Worm (Caenorhabditis elegans) whole organism, L3 larva: Measurements from ENCODE around the gene copb-1.

Experiments used
- nhr-25 ChIP-seq: sonication (generic microtip); optimal IDR thresholded peaks from 2 replicates; lab custom pipeline; 2017; ENCODE audit warnings: missing biosample characterization, missing genetic modification characterization
- tbx-2 ChIP-seq: sonication (generic microtip); optimal IDR thresholded peaks from 2 replicates; lab custom pipeline; 2016; ENCODE audit warnings: mild to moderate bottlenecking, missing genetic modification characterization, missing compliant biosample characterization

DNA sequence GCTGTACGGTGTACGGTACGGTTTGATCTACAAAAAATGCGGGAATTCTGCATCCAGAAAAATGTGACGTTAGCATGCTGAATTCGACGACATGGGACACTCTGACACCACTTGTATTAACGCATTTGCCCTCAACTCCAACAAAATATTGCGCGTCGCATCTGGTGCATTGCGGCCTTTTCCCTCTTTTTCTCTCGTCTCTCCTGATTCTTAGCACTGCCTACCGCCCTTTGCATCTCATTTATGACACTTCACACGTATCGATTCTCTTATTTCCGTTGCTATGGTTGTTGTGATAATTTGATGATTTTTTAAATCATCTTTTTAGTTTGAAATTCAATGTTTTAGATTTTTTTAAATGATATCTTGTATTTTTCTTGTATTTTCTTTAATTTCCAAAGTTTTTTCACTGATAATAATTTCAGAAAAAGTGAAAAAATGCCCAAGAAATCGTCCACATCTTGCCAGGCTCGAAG, 40.3 kb downstream of the copb-1 start, which contains the start of gene T10D4.6:
- no peak for TF ChIP-seq nhr-25 (tag; lab: Kevin White, UChicago)
- TF ChIP-seq tbx-2 (tag; lab: Kevin White, UChicago) = no peak
